Fruit fly (Drosophila melanogaster) whole organism, adult: ENCODE measurements around the gene Saf6.

ENCODE experiments used
- CG11617 ChIP-seq: fragments of 200-800 bp; sonication (Bioruptor generic); optimal IDR thresholded peaks from 2 replicates; lab custom pipeline; 2017; ENCODE audit warnings: mild to moderate bottlenecking, missing biosample characterization, missing genetic modification reagents, missing genetic modification characterization
- CG12768 ChIP-seq: fragments of 200-800 bp; sonication (Bioruptor generic); optimal IDR thresholded peaks from 2 replicates; lab custom pipeline; 2017; ENCODE audit warnings: missing biosample characterization, missing genetic modification characterization, mild to moderate bottlenecking, moderate library complexity, missing genetic modification reagents
- CG14711 ChIP-seq: fragments of 200-800 bp; sonication (Bioruptor generic); optimal IDR thresholded peaks from 2 replicates; lab custom pipeline; 2018; ENCODE audit warnings: missing biosample characterization, mild to moderate bottlenecking, missing genetic modification characterization, moderate library complexity
- CG1620 ChIP-seq: fragments of 200-800 bp; sonication (Bioruptor generic); optimal IDR thresholded peaks from 2 replicates; lab custom pipeline; 2016; ENCODE audit warnings: missing biosample characterization, missing genetic modification characterization
- CG33017 ChIP-seq: fragments of 200-800 bp; sonication (Bioruptor generic); optimal IDR thresholded peaks from 2 replicates; lab custom pipeline; 2018; ENCODE audit warnings: missing biosample characterization, mild to moderate bottlenecking, missing genetic modification characterization, moderate library complexity
- CG5204 ChIP-seq: fragments of 200-800 bp; sonication (Bioruptor generic); optimal IDR thresholded peaks from 2 replicates; lab custom pipeline; 2016; ENCODE audit warnings: missing biosample characterization, missing genetic modification characterization
- CG7045 ChIP-seq: fragments of 200-800 bp; sonication (Bioruptor generic); optimal IDR thresholded peaks from 2 replicates; lab custom pipeline; 2017; ENCODE audit warnings: missing biosample characterization, mild to moderate bottlenecking, missing genetic modification characterization
- CG7101 ChIP-seq: fragments of 200-800 bp; sonication (Bioruptor generic); optimal IDR thresholded peaks from 2 replicates; lab custom pipeline; 2018; ENCODE audit warnings: missing biosample characterization, mild to moderate bottlenecking, missing genetic modification characterization, moderate library complexity
- Clk ChIP-seq: fragments of 200-800 bp; sonication (Bioruptor generic); optimal IDR thresholded peaks from 2 replicates; lab custom pipeline; 2017; ENCODE audit warnings: missing biosample characterization, missing genetic modification characterization
- Crg-1 ChIP-seq: fragments of 200-800 bp; sonication (Bioruptor generic); optimal IDR thresholded peaks from 2 replicates; lab custom pipeline; 2016; ENCODE audit warnings: missing biosample characterization, missing genetic modification characterization
- Hr96 ChIP-seq: fragments of 200-800 bp; sonication (Bioruptor generic); optimal IDR thresholded peaks from 2 replicates; lab custom pipeline; 2016; ENCODE audit warnings: missing biosample characterization, missing genetic modification characterization
- Mnt ChIP-seq: fragments of 200-800 bp; sonication (Bioruptor generic); optimal IDR thresholded peaks from 2 replicates; lab custom pipeline; 2016; ENCODE audit warnings: missing biosample characterization, mild to moderate bottlenecking, missing genetic modification characterization
- bab1 ChIP-seq: fragments of 200-800 bp; sonication (Bioruptor generic); optimal IDR thresholded peaks from 3 replicates; lab custom pipeline; 2019; ENCODE audit warnings: missing biosample characterization, mild to moderate bottlenecking, missing genetic modification characterization, moderate library complexity
- cic ChIP-seq: fragments of 200-800 bp; sonication (Bioruptor generic); optimal IDR thresholded peaks from 2 replicates; lab custom pipeline; 2017; ENCODE audit warnings: missing biosample characterization, mild to moderate bottlenecking, missing genetic modification characterization, moderate library complexity
- cnc ChIP-seq, 2 experiments: fragments of >200 bp; optimal IDR thresholded peaks; 2 replicates each; lab custom pipeline; 2017
- kay ChIP-seq: fragments of 200-800 bp; sonication (Bioruptor generic); peaks from one replicate; lab custom pipeline; 2016; ENCODE audit warnings: missing biosample characterization, missing genetic modification characterization, borderline replicate concordance
- ovo ChIP-seq: fragments of 200-800 bp; sonication (Bioruptor generic); optimal IDR thresholded peaks from 2 replicates; lab custom pipeline; 2016; ENCODE audit warnings: missing biosample characterization, missing genetic modification characterization
- pad ChIP-seq: fragments of 200-800 bp; sonication (Bioruptor generic); optimal IDR thresholded peaks from 3 replicates; lab custom pipeline; 2017; ENCODE audit warnings: missing biosample characterization, missing genetic modification characterization, mild to moderate bottlenecking, moderate library complexity, missing genetic modification reagents
- tj ChIP-seq: fragments of 200-800 bp; sonication (Bioruptor generic); optimal IDR thresholded peaks from 3 replicates; lab custom pipeline; 2017; ENCODE audit warnings: missing biosample characterization, mild to moderate bottlenecking, missing genetic modification characterization, moderate library complexity
- toe ChIP-seq: fragments of 200-800 bp; sonication (Bioruptor generic); optimal IDR thresholded peaks from 2 replicates; lab custom pipeline; 2016; ENCODE audit warnings: missing biosample characterization, missing genetic modification characterization

The Saf6 gene

DNA sequence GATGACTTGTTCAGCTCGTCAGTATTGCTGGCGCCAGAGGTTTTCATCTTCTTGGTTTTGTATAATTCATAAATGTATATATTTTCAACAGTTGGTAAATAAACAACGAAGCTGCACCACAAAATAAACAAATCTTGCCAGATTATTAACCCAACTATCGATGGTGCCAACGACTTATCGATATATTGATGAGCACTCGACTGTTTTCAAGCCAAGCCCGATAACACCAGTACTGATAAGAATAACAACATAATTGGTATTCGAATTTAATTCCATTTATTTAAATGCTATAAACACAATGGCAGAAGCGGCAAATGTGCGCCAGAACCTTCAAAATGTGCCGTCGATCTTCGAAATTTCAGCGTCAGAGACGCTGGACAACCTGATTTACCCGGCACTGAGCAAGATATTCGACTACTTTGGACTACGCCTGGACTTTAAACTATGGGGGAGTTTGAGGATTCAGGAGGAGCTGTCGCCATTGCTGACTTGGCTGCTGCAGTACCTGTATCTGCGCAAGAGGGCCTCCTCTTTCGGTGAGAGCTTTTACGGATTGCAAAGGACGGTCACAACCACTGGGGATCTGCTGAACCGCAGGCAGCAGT is at the start of gene Saf6, which contains the start of gene Pex12:
Gene Saf6 (minus strand): TSS at position 166 of the 605 bp plus-strand sequence.
Gene Pex12 (plus strand): TSS at position 209 of the 605 bp plus-strand sequence.
- TF ChIP-seq Hr96 (GFP tag; lab: Kevin White, UChicago) (peak; percentile 12), CG5204 (GFP tag; lab: Kevin White, UChicago) (no peak), bab1 (GFP tag; lab: Kevin White, UChicago) (peak; percentile 37), Mnt (peak; percentile 24), CG11617 (GFP tag; lab: Kevin White, UChicago) (no peak), CG12768 (GFP tag; lab: Kevin White, UChicago) (peak; percentile 25), tj (peak; percentile 16), Crg-1 (GFP tag; lab: Kevin White, UChicago) (no peak), CG7101 (tag; lab: Kevin White, UChicago) (peak; percentile 11)

DNA sequence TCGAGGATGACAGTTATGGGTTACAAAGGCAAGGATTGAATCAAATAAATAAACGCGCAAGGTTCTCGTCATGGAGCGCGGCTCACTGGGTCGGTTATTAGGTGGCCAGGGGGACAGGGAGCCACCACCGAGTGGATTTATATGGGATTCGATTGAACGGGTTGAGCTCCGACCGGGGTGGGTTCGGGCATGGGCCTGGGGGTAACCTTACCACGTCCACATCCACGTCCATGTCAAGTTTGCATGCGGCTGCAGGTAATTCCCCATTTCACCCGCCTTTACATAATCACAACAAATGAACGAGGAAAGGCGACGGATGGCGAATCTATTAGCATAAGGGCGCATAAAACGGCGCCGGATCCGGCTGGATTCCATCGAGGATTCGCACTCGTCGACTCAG is 44.1 kb upstream of the Saf6 start, which contains the start of gene CG13950:
Gene CG13950 (plus strand): TSS at position 301 of the 400 bp plus-strand sequence.
- no peak for TF ChIP-seq CG11617 (GFP tag; lab: Kevin White, UChicago)
- TF ChIP-seq Mnt: no peak
- TF ChIP-seq tj: no peak
- no peak for TF ChIP-seq Clk (GFP tag; lab: Kevin White, UChicago)
- TF ChIP-seq CG7045 (GFP tag; lab: Kevin White, UChicago): no peak
- TF ChIP-seq Crg-1 (GFP tag; lab: Kevin White, UChicago): no peak
- no peak for TF ChIP-seq kay (GFP tag; lab: Kevin White, UChicago)

DNA sequence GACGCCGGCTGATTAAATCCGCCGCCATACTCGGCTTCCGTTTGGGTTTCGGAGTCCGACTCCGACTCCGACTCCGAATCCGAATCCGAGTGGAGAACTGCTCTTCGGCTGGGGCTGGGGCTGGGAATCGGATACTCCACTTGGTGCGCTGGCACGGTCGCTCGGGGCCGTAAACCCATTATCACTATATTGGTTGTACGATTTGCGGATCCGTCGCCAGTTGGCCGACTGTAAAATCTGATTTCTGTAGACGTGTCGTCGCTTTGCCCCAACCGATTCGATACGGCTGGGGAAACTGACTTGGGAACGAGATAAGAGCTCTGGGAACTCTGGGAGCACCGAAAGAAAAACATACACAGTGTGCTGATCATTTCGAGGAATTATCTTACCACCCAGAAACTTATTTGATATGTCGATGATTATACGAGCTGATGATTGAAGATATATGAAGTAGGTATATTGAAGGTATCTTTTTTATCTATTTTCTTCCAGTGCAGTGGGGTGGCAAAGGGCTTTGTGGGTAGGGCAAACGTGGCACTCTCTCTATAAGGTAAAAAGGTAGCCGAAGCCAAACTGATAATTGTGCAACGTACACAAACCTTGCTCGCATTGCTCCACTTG is 42.3 kb upstream of the Saf6 start:
- TF ChIP-seq Clk (GFP tag; lab: Kevin White, UChicago) (no peak), CG11617 (GFP tag; lab: Kevin White, UChicago) (peak; percentile 32), CG7101 (tag; lab: Kevin White, UChicago) (peak; percentile 50), Hr96 (GFP tag; lab: Kevin White, UChicago) (no peak), cnc (optimal IDR thresholded peaks at IDR 0.05; lab: Kevin White, UChicago) (no peak), cic (GFP tag; lab: Kevin White, UChicago) (no peak), Crg-1 (GFP tag; lab: Kevin White, UChicago) (peak; percentile 26), pad (GFP tag; lab: Kevin White, UChicago) (peak; percentile 10), kay (GFP tag; lab: Kevin White, UChicago) (no peak), CG1620 (GFP tag; lab: Kevin White, UChicago) (no peak), bab1 (GFP tag; lab: Kevin White, UChicago) (no peak), CG12768 (GFP tag; lab: Kevin White, UChicago) (no peak), CG33017 (peak; percentile 68), CG7045 (GFP tag; lab: Kevin White, UChicago) (no peak), CG5204 (GFP tag; lab: Kevin White, UChicago) (no peak), tj (no peak), ovo (GFP tag; lab: Kevin White, UChicago) (no peak), CG14711 (peak; percentile 35), Mnt (peak; percentile 29)

DNA sequence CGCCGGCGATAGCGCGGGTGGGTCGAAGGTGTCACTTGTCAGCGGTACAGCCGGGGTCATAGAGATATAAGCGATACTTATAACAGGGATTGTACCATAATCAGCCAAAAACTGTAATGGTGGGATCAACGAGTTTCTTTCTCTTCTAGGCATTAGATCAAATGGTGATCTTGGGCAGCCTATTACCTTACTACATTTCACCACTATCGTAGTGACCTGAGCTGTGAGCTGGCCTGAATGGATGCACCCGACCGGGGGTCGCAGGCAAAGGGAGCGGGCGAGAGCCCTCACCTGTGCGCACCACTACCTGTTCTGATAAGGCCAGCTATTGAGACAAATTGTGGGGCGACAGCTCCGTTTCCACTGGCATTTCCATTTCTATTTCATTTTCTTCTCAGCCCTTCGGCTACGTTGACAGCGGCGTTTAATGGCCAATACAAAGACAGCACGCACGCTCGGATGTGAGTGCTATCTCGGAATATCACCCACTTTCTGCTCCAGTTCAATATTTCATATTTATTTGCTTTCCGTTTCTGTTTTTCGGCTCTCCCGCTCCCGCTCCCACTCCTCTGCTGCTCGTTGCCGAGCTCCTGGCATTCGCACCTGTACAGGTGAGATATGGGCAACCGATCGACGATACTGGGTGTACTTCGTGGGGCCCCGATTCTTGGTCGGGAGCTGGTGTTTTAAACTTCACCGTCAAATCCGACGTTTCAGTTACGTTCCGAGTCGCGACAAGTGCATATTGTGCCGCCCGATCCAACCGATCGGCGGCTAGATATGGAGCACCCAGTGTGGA is 41.1 kb upstream of the Saf6 start:
- TF ChIP-seq Mnt (peak; percentile 10), CG7101 (tag; lab: Kevin White, UChicago) (peak; percentile 57), ovo (GFP tag; lab: Kevin White, UChicago) (no peak), toe (GFP tag; lab: Kevin White, UChicago) (no peak), bab1 (GFP tag; lab: Kevin White, UChicago) (no peak), CG33017 (peak; percentile 79), CG14711 (peak; percentile 49), tj (no peak)

DNA sequence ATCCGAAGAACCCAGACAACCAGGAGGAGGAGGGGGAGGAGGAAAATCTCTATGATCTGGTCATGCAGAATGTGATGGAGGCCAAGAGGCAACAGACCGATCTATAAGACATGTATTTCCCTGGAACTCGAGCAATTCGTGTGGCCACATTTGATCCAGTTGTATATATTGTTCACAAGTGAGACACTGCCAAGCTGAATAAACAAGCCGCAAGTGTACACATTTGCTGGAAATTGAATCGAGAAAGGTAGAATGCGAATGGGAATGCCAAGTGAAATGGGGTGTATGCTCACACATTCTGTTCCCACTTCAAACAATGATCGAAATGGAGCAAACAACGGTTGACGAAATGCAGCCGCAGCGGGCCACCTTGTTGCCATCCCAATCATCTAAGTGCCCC is 40.3 kb upstream of the Saf6 start:
- TF ChIP-seq CG7101 (tag; lab: Kevin White, UChicago): peak; percentile 18
- peak; percentile 13 for TF ChIP-seq cic (GFP tag; lab: Kevin White, UChicago)
- TF ChIP-seq CG12768 (GFP tag; lab: Kevin White, UChicago): no peak
- TF ChIP-seq CG14711: no peak
- TF ChIP-seq CG5204 (GFP tag; lab: Kevin White, UChicago): no peak
- no peak for TF ChIP-seq pad (GFP tag; lab: Kevin White, UChicago)
- no peak for TF ChIP-seq Hr96 (GFP tag; lab: Kevin White, UChicago)
- no peak for TF ChIP-seq CG33017
- TF ChIP-seq kay (GFP tag; lab: Kevin White, UChicago): no peak
- no peak for TF ChIP-seq Mnt
- TF ChIP-seq toe (GFP tag; lab: Kevin White, UChicago): no peak
- peak; percentile 58 for TF ChIP-seq Crg-1 (GFP tag; lab: Kevin White, UChicago)

DNA sequence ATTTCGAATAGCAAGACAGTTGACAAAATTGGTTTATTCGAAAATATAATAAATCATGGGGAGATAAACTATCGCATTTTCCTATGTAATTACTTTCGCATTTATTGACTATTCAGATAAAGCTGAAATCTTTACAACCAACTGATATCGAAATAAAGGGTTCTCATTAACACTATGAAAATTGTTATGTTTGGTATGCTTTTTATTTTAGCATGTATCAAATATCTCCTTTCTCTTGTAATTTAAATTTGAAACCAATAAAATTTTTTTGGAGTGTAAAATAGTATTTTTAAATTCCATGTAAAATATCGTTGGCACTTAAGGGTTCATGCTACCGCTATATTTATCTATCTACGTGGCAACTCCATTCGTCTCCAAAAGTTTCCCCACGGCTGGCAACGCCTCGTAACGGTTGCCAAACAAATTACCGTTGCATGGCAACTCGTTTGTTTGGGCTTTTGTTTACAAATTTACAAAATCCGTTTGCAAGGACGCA is 39.4 kb upstream of the Saf6 start, which contains the start of gene CG13949:
Gene CG13949 (plus strand): TSS at position 286 of the 496 bp plus-strand sequence.
- TF ChIP-seq pad (GFP tag; lab: Kevin White, UChicago): peak; percentile 10
- peak; percentile 64 for TF ChIP-seq CG7101 (tag; lab: Kevin White, UChicago)
- no peak for TF ChIP-seq CG5204 (GFP tag; lab: Kevin White, UChicago)
- TF ChIP-seq cic (GFP tag; lab: Kevin White, UChicago): no peak
- TF ChIP-seq cnc (optimal IDR thresholded peaks at IDR 0.05; lab: Kevin White, UChicago): no peak
- no peak for TF ChIP-seq Mnt
- TF ChIP-seq CG11617 (GFP tag; lab: Kevin White, UChicago): no peak
- no peak for TF ChIP-seq kay (GFP tag; lab: Kevin White, UChicago)
- TF ChIP-seq CG33017: peak; percentile 51
- peak; percentile 42 for TF ChIP-seq toe (GFP tag; lab: Kevin White, UChicago)
- peak; percentile 71 for TF ChIP-seq ovo (GFP tag; lab: Kevin White, UChicago)
- TF ChIP-seq CG14711: peak; percentile 31
- no peak for TF ChIP-seq Clk (GFP tag; lab: Kevin White, UChicago)
- TF ChIP-seq CG12768 (GFP tag; lab: Kevin White, UChicago): no peak
- peak; percentile 9 for TF ChIP-seq CG1620 (GFP tag; lab: Kevin White, UChicago)
- peak; percentile 55 for TF ChIP-seq Crg-1 (GFP tag; lab: Kevin White, UChicago)
- TF ChIP-seq tj: no peak
- peak; percentile 21 for TF ChIP-seq bab1 (GFP tag; lab: Kevin White, UChicago)
- TF ChIP-seq CG7045 (GFP tag; lab: Kevin White, UChicago): no peak
- TF ChIP-seq Hr96 (GFP tag; lab: Kevin White, UChicago): peak; percentile 21
